Worm (Caenorhabditis elegans) whole organism, dauer: Measurements from ENCODE around the gene H06I04.3.

Source experiments
- unc-62 ChIP-seq: sonication (generic microtip); optimal IDR thresholded peaks from 2 replicates; lab custom pipeline; 2017; ENCODE audit warnings: missing biosample characterization, missing genetic modification reagents, missing genetic modification characterization

The H06I04.3 gene

DNA sequence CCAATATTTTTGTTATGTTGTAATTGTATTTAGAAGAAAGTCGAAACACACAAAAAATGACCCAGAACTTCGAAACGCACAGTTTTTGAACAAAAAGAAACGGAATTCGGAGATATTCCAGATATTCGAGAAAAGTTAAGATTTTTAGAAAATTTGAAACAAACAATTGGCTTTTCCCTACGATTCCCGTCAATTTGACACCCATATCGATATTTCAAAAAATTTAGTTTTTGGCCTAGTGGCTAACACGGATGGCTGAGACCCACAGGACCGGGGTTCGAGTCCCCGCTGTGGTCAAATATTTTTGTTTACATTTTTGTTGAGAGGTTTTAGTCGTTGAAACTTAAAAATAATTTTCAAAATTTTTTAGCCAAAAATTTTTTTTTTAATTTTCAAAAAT is 34.9 kb downstream of the H06I04.3 start:
- TF ChIP-seq unc-62 (GFP tag; lab: Kevin White, UChicago), result no peak

DNA sequence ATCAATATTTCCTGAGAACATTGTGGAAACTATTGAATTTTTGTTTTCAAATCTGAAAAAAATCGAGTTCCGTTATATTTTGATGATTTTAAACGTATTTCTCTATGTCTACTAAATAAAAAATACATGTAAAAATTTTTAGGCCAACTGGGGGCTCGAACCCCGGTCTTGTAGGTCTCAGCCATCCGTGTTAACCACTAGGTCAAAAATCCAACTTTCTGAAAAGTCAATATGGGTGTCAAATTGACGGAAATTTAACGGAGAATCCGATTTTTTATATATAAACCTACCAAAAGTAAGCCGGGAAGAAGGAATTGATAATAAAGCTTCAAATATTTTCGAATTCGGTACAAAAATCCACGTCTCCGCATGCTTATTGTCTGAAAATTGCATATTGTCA is 36.0 kb downstream of the H06I04.3 start:
- no peak for TF ChIP-seq unc-62 (GFP tag; lab: Kevin White, UChicago)

DNA sequence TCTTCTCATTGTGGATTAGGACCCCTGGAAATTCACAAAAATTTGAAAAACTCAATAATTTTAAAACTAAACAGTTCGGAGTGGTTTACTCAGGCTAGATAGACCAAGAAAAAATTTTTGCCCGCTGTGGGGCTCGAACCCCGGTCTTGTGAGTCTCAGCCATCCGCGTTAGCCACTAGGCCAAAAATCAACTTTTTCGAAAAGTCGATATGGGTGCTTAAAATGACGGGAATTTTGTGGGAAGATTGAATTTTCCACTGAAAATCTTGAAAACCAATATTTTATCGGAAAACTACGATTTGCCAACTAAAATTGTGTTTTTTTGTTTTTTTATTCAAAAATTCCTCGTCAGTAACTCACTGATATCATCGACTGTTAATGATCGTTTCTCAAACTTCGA is 37.2 kb downstream of the H06I04.3 start:
- no peak for TF ChIP-seq unc-62 (GFP tag; lab: Kevin White, UChicago)

DNA sequence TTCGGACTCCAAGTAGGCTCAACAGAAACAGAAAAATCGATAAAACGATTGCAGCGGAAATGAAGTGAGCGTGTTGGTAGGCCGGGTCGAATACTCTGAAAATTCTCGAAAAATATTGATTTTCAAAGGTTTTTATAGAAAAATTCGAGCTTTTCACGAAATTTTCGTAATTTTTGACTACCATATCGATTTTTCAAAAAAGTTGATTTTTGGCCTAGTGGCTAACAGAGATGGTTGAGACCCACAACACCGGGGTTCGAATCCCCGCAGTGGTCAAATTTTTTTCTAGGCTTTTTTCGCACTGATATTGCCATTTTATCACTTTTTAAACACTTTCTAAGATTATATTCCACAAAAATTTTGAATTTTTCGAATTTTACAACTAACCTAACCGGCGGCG is 38.5 kb downstream of the H06I04.3 start:
- TF ChIP-seq unc-62 (GFP tag; lab: Kevin White, UChicago), result no peak

DNA sequence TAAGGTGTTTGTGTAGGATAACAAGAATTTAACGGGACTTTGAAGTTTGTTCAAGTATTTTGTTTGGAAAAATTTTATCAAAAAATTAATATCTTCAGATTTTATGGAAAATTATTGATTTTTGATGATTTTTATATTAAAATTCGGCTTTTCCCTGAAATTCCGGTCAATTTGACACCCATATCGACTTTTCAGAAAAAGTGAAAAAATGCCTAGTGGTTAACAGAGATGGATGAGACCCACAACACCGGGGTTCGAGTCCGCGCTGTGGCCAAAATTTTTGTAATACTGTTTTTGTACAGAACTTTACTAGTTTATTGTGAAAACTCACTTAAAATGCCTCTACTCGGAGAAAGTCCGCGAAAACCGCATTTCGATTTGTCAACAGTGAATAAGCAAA is 39.2 kb downstream of the H06I04.3 start:
- no peak for TF ChIP-seq unc-62 (GFP tag; lab: Kevin White, UChicago)

DNA sequence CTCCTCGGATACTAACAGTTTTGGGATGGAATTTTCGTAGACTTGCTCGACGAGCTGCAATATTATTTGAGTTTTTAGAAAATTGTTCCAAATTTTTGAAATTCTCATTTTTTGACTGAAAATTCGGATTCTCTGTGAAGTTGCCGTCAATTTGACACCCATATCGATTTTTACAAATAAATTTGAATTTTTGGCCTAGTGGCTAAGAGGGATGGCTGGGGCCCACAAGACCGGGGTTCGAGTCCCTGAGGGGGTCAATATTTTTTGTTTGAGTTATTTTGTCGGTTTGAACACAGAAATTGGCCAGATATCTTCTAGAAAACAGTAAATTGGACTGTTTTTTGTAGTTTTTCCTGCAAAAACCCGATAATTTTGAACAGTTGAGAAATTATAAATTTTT is 40.3 kb downstream of the H06I04.3 start:
- TF ChIP-seq unc-62 (GFP tag; lab: Kevin White, UChicago), result no peak

DNA sequence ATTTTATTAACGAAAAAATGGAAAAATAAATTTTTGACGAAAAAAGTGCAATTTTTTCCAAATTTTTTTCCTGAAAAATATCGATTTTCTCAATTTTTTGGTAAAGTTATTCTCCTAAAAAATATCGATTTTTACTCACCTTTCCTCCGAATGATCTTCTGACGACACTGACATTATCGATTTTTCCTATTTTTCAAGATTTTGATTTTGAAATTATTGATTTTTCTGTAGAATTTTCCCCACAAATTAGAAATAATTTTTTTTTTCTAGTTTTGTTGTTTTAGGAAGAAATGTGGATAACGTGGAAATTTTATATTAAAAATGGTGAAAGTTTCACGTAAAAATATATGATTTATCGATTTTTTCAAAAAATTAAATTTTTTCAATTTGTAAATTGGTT is 41.2 kb downstream of the H06I04.3 start:
- TF ChIP-seq unc-62 (GFP tag; lab: Kevin White, UChicago), result no peak

DNA sequence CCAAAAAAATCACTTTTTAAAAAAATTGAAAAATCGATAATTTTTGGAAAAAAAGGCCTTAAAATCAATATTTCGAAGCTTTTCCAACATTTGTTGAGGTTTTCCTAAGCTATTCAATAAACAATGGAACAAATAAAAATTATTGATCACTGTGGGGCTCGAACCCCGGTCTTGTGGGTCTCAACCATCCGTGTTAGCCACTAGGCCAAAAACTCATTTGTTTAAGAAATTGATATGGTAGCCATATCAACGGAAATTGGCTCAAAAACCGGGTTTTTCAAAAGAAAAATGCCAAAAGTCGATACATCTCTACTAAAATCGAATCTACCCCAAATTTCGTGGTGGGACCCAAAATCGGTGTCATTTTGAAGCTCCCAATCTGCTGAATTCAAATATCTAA is 41.7 kb downstream of the H06I04.3 start:
- no peak for TF ChIP-seq unc-62 (GFP tag; lab: Kevin White, UChicago)

DNA sequence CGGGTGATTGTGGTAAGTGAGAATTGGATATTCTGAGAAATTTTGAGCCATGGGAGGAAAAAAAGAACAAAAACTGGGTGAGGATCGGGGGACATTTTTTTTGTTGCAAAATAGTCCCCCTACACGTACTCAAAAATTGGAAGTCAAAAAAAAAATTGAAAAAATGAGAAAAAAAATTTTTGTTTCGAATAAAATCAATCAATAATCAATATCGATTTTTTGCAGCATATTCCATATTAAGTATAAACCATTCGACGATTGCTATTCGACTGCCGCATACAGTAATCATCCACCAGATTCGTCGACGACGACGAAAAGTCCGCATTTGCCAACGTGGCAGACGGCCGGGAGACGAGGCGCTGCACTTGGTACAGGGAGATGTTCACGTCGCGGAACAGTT is 42.3 kb downstream of the H06I04.3 start:
- no peak for TF ChIP-seq unc-62 (GFP tag; lab: Kevin White, UChicago)

DNA sequence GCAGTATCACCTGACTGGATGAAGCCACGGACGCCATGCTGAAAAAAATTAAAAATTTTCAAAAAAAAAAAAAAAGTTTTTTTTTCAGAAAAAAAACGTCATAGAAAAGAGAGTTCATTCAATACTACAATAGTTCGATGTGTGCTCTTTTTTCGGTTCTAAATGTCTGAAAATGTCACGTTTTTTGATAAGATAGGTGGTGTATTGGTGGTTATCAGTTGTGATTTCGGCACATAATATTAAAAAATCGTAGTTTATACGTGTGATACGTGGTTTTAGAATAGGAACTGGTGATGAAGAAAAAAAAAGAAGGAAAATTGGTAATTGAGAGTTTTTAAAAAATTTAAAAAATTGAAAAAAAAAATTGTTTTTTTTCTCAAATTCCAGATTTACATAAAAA is 46.6 kb downstream of the H06I04.3 start:
- TF ChIP-seq unc-62 (GFP tag; lab: Kevin White, UChicago), result no peak

DNA sequence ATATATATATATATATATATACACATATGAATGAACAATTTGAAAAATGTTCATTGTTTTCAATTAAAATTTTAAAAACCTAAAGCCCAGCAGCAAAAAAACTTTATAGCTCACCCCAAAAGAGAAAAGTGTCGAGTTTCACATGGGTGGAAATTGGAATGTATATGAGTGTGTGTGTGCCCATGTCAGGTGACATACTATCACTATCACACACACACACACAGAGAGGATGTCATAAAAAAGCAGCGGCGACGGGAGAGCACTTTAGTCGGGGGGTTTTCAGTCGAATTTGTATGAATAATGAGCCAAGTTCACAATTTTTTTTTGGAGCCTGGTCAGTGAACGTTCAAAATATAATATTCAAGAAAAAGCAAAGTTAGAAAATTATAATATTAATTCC is 49.6 kb downstream of the H06I04.3 start:
- no peak for TF ChIP-seq unc-62 (GFP tag; lab: Kevin White, UChicago)

DNA sequence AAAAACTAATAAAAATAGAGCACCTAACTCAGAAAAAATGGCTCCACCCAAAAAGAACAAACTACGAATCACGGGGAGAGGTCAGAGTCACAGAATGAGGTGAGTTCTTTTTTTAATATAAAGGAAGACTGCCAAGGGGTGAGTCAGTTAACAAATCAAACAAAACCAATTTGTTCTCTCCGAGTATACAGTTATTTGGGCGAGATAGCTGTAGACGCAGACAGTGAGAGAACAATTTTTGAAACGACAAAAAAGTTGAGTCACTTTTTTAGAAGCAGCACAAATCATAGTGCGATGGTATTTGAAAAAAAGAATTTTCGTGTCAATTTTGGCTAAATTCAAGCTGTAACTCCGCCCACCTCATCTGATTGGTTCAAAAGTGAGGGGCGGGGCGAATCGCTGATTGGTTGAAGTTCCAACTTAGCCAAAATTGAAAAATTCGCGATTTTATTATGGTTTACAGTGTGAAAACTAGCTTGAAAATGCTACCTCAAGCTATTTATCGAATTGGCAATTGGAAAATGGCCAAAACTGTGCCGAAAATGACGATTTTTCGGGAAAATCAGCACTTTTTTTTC is 54.0 kb downstream of the H06I04.3 start:
- no peak for TF ChIP-seq unc-62 (GFP tag; lab: Kevin White, UChicago)

DNA sequence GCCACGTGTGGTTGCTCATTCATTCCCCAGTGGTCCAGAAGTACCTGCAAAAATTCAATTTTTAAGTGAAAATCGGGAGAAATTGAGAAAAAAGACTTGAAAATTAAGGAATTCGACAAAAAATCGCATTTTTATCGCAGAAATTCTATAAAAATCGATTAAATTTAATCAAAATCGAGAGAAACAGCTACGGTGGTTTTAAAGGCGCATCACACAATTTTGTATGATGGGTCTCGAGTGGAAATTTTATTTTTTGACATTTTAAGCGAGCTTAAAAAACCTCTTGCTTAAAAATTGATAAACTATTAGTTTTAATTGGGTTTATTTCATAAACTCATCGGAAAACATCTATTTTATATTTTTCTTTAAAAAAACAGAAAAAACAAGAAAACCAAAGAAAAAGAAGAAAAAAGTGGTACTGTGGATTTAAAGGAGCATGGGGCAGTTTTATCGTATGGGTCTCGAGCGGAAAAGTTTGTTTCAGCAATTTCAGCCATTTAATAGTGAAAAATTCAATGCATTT is 56.8 kb downstream of the H06I04.3 start, which contains the start of gene nipa-1:
Gene nipa-1 (minus strand): TSS at position 51 of the 523 bp plus-strand sequence.
- TF ChIP-seq unc-62 (GFP tag; lab: Kevin White, UChicago), result no peak

DNA sequence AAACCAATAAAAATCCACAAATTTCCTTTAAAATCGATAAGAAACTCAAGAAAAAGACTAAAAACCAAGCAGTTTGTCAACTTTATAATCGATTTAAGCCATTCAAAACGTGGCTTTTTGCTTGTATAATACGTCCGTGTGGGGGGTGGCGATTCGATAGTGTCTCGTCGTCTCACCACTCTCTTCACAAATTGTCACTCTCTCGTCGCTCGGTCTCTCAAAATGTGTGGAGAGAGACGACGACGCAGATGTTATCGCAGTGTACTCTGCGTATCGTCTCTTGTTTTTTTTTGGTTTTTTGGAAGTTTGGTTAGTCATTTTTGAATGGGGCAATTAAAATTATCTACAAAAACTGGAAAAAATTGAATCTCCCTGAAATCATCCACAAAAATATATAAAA is 57.3 kb downstream of the H06I04.3 start:
- TF ChIP-seq unc-62 (GFP tag; lab: Kevin White, UChicago), result no peak

DNA sequence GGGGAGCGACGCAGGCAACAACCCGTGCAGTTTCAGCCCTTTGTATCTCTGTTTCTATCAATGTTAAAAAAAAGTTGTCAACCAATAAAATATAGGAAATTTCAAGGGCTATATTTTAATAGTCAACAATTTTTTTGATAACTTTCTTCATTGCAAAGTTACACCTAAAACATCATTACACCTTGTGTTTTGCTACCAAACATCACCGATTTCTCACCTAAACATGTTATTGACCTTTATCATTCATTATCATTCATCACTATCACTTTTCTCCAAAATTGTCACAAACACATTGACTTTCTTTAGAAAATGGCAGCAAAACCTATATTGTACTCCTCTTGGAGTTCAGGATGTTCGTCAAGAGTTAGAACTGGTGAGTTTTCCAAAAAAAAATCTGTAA is 58.7 kb downstream of the H06I04.3 start, which contains the start of gene Y53G8B.1:
Gene Y53G8B.1 (plus strand): TSS at position 242 of the 400 bp plus-strand sequence.
- TF ChIP-seq unc-62 (GFP tag; lab: Kevin White, UChicago), result no peak
